Worm (Caenorhabditis elegans) whole organism, midembryonic: ENCODE measurements around the gene cyp-13A4.
A peak's percentile ranks its signal among the peaks of the same experiment; 100 is the strongest.

ENCODE experiments used
- T22C8.4 ChIP-seq: fragments of 200-800 bp; sonication (Bioruptor generic); IDR thresholded peaks from 2 replicates; pipeline ENCODE4 v1.3.6; 2022; ENCODE audit warnings: missing genetic modification characterization, missing compliant biosample characterization
- cog-1 ChIP-seq: sonication (generic microtip); optimal IDR thresholded peaks from 2 replicates; lab custom pipeline; 2016; ENCODE audit warnings: missing genetic modification characterization, missing compliant biosample characterization
- flt-1 ChIP-seq: fragments of 200-800 bp; sonication (Bioruptor generic); IDR thresholded peaks from 2 replicates; pipeline ENCODE4 v1.3.6; 2022; ENCODE audit warnings: missing genetic modification characterization, missing compliant biosample characterization
- klf-2 ChIP-seq: fragments of 200-800 bp; sonication (Bioruptor generic); conservative IDR thresholded peaks from 2 replicates; pipeline ENCODE4 v1.3.6; 2022; ENCODE audit warnings: missing genetic modification reagents, missing genetic modification characterization, missing compliant biosample characterization
- med-1 ChIP-seq: sonication (generic microtip); optimal IDR thresholded peaks from 2 replicates; lab custom pipeline; 2017; ENCODE audit warnings: missing genetic modification characterization, mild to moderate bottlenecking, missing compliant biosample characterization, antibody characterized with exemption, missing genetic modification reagents; ENCODE audit not compliant: insufficient read depth
- ref-1 ChIP-seq: fragments of 200-800 bp; sonication (Bioruptor generic); conservative IDR thresholded peaks from 2 replicates; pipeline ENCODE4 v1.3.6; 2022; ENCODE audit warnings: missing genetic modification reagents, missing genetic modification characterization, missing compliant biosample characterization
- tab-1 ChIP-seq: fragments of 200-800 bp; sonication (Bioruptor generic); IDR thresholded peaks from 2 replicates; pipeline ENCODE4 v1.3.6; 2022; ENCODE audit warnings: missing genetic modification characterization, missing compliant biosample characterization
- ztf-23 ChIP-seq: fragments of 200-800 bp; sonication (Bioruptor generic); IDR thresholded peaks from 2 replicates; pipeline ENCODE4 v1.3.6; 2022; ENCODE audit warnings: missing genetic modification reagents, missing genetic modification characterization, missing compliant biosample characterization
- ztf-29 ChIP-seq: fragments of 200-800 bp; sonication (Bioruptor generic); IDR thresholded peaks from 2 replicates; pipeline ENCODE4 v1.3.6; 2022; ENCODE audit warnings: missing genetic modification reagents, missing genetic modification characterization, missing compliant biosample characterization

The cyp-13A4 gene

ce11 chrII:9746069-9746468 lies 51.5 kb downstream of the cyp-13A4 start, which contains the start of the genes Y53C12B.1 and nos-3:
Gene Y53C12B.1, minus strand, starts transcription at chrII:9746078.
Gene nos-3, plus strand, starts transcription at chrII:9746316.
- TF ChIP-seq med-1 (GFP tag; lab: Kevin White, UChicago) (no peak), cog-1 (tag; lab: Kevin White, UChicago) (peak; percentile 83), flt-1 (GFP tag; lab: Robert Waterston, UW) (0 out of 2 replicates have a peak, but pooled peaks have one; percentile 11), tab-1 (GFP tag; lab: Robert Waterston, UW) (no peak), T22C8.4 (GFP tag; lab: Robert Waterston, UW) (no peak), ztf-23 (GFP tag; lab: Robert Waterston, UW) (no peak), ref-1 (GFP tag; lab: Robert Waterston, UW) (no peak), klf-2 (GFP tag; lab: Robert Waterston, UW) (no peak), ztf-29 (GFP tag; lab: Robert Waterston, UW) (no peak)
